Worm (Caenorhabditis elegans) whole organism, L2 larva: ENCODE measurements around the gene F35H10.6.

Experiments
- ama-1 ChIP-seq: fragments of 150-350 bp; optimal IDR thresholded peaks from 2 replicates; lab custom pipeline; 2018; ENCODE audit warnings: inconsistent platforms
- blmp-1 ChIP-seq: sonication (generic microtip); optimal IDR thresholded peaks from 2 replicates; lab custom pipeline; 2017; ENCODE audit warnings: missing genetic modification characterization, mild to moderate bottlenecking, missing compliant biosample characterization, antibody characterized with exemption, moderate library complexity; ENCODE audit not compliant: insufficient read depth
- elt-3 ChIP-seq: sonication (generic microtip); optimal IDR thresholded peaks from 2 replicates; lab custom pipeline; 2017; ENCODE audit warnings: missing biosample characterization, missing genetic modification characterization
- mab-5 ChIP-seq: fragments of 150-350 bp; optimal IDR thresholded peaks from 2 replicates; lab custom pipeline; 2014; ENCODE audit warnings: missing biosample characterization, missing genetic modification characterization
- nhr-11 ChIP-seq: fragments of 150-350 bp; optimal IDR thresholded peaks from 2 replicates; lab custom pipeline; 2014; ENCODE audit warnings: missing biosample characterization, missing genetic modification characterization
- nhr-23 ChIP-seq: fragments of 150-350 bp; optimal IDR thresholded peaks from 2 replicates; lab custom pipeline; 2014; ENCODE audit warnings: missing biosample characterization, missing genetic modification reagents, missing genetic modification characterization
- nhr-77 ChIP-seq: fragments of 150-350 bp; optimal IDR thresholded peaks from 2 replicates; lab custom pipeline; 2014; ENCODE audit warnings: missing biosample characterization, missing genetic modification characterization
- snpc-4 ChIP-seq: fragments of 150-350 bp; optimal IDR thresholded peaks from 2 replicates; lab custom pipeline; 2014; ENCODE audit warnings: missing biosample characterization, missing genetic modification characterization
- unc-39 ChIP-seq: fragments of 150-350 bp; optimal IDR thresholded peaks from 2 replicates; lab custom pipeline; 2014; ENCODE audit warnings: missing biosample characterization, missing genetic modification characterization
- ztf-11 ChIP-seq: sonication (generic microtip); optimal IDR thresholded peaks from 2 replicates; lab custom pipeline; 2017; ENCODE audit warnings: missing biosample characterization, missing genetic modification characterization

ce11 chrIV:8289580-8290323 lies 10.0 kb upstream of the F35H10.6 start, which contains the start of gene daf-31:
- TF ChIP-seq snpc-4 (no peak), mab-5 (tag; lab: Kevin White, UChicago) (no peak), nhr-11 (no peak), blmp-1 (no peak), ztf-11 (tag; lab: Kevin White, UChicago) (no peak), ama-1 (lab: Kevin White, UChicago) (no peak), nhr-23 (tag; lab: Kevin White, UChicago) (no peak), unc-39 (tag; lab: Kevin White, UChicago) (no peak), elt-3 (tag; lab: Kevin White, UChicago) (no peak), nhr-77 (tag; lab: Kevin White, UChicago) (no peak)
